Worm (Caenorhabditis elegans): ENCODE data around the gene glb-2.

DNA sequence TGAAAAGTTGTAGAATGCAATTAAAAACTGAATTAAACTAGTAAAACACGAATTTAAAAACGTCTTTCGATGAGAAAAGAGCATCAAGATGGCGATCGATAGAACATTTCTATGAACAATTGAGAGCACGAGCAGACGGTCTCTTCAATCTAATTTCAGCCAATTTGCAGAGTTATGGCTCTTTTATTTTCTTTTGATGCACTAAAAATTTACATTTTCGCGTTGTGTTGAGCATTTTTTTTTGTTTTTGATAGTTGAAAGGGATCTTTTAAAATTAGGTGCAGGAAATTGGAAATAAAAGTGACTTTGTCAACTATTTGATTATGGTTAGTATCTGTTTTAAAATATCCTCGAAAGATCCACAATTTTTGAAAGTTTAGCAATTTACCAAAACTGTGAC lies 45.9 kb upstream of the glb-2 start, which contains the start of gene F42C5.6:
- TF ChIP-seq aha-1 (tag) (no peak), arid-1 (GFP tag; conservative IDR thresholded peaks at IDR 0.05) (no peak), fos-1 (tag; optimal IDR thresholded peaks at IDR 0.05) (no peak), ztf-7 (tag; optimal IDR thresholded peaks at IDR 0.05) (no peak), mdl-1 (tag; optimal IDR thresholded peaks at IDR 0.05) (no peak)

Data from whole organism, L4 larva.